Fruit fly (Drosophila melanogaster): ENCODE measurements around the gene CG14341.

DNA sequence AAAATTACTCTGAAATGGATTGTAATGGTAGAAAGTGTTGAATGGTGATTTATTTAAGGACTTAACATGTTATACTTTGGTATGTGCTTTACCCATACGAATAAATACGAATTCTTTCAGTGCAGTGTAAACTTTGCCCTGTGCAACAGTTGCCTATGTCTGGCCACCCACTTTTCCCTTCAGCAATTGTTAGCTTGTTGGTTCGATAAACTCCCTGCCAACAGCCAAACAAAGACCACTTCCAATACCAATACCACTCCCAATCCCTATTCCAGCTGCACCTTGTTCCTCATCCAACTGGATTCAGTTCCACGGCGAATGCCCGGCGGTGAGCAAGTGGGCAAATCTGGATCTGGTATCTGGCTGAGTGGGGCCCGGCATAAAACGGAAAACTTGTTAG lies 37.6 kb downstream of the CG14341 start, which contains the start of gene CG14342:
- TF ChIP-seq CG8159 (tag; optimal IDR thresholded peaks at IDR 0.05), result no peak
- TF ChIP-seq CG12605 (GFP tag; IDR thresholded peaks at IDR 0.05), result no peak
- TF ChIP-seq Pif1A (GFP tag; optimal IDR thresholded peaks at IDR 0.05), result no peak
- TF ChIP-seq CG34367 (tag; optimal IDR thresholded peaks at IDR 0.05), result no peak
- no peak for TF ChIP-seq D1 (tag; optimal IDR thresholded peaks at IDR 0.05)
- no peak for TF ChIP-seq CG9948 (tag; optimal IDR thresholded peaks at IDR 0.05)
- TF ChIP-seq CG14655 (GFP tag; optimal IDR thresholded peaks at IDR 0.05), result no peak
- no peak for TF ChIP-seq Pif1B (GFP tag; optimal IDR thresholded peaks at IDR 0.05)
- TF ChIP-seq CG15710 (tag; optimal IDR thresholded peaks at IDR 0.05), result no peak
- no peak for TF ChIP-seq EcR (GFP tag; optimal IDR thresholded peaks at IDR 0.05)
- TF ChIP-seq Snoo (tag; optimal IDR thresholded peaks at IDR 0.05), result no peak
- TF ChIP-seq CG4496 (GFP tag; IDR thresholded peaks at IDR 0.05), result no peak
- no peak for TF ChIP-seq gl (tag; optimal IDR thresholded peaks at IDR 0.05)
- no peak for TF ChIP-seq CG10348 (GFP tag; IDR thresholded peaks at IDR 0.05)

Measured in whole organism, pupa.